Fruit fly (Drosophila melanogaster) whole organism, embryonic: ENCODE results near the gene ABCB7.

ENCODE experiments used
- CG10565 ChIP-seq: fragments of 200-800 bp; sonication (Bioruptor generic); optimal IDR thresholded peaks from 3 replicates; lab custom pipeline; 2016; ENCODE audit warnings: missing biosample characterization, mild to moderate bottlenecking, missing genetic modification characterization
- CG11085 ChIP-seq: fragments of 200-800 bp; sonication (Bioruptor generic); IDR thresholded peaks from 2 replicates; pipeline ENCODE4 v1.3.6; 2022; ENCODE audit warnings: missing biosample characterization, missing genetic modification characterization
- CG11093 ChIP-seq: fragments of 200-800 bp; sonication (Bioruptor generic); IDR thresholded peaks from 3 replicates; pipeline ENCODE4 v1.3.6; 2022; ENCODE audit warnings: missing biosample characterization, missing genetic modification characterization
- CG1233 ChIP-seq: fragments of 200-800 bp; sonication (Bioruptor generic); optimal IDR thresholded peaks from 4 replicates; lab custom pipeline; 2018; ENCODE audit warnings: missing biosample characterization, mild to moderate bottlenecking, missing genetic modification characterization
- CG15479 ChIP-seq: fragments of 200-800 bp; sonication (Bioruptor generic); optimal IDR thresholded peaks from 3 replicates; lab custom pipeline; 2019; ENCODE audit warnings: missing biosample characterization, mild to moderate bottlenecking, missing genetic modification characterization, moderate library complexity
- CG16815 ChIP-seq: fragments of 200-800 bp; sonication (Bioruptor generic); optimal IDR thresholded peaks from 3 replicates; lab custom pipeline; 2017; ENCODE audit warnings: missing biosample characterization, mild to moderate bottlenecking, missing genetic modification characterization
- CG17802 ChIP-seq: fragments of 200-800 bp; sonication (Bioruptor generic); optimal IDR thresholded peaks from 2 replicates; lab custom pipeline; 2018; ENCODE audit warnings: missing biosample characterization, mild to moderate bottlenecking, missing genetic modification characterization, moderate library complexity
- CG17829 ChIP-seq: fragments of 200-800 bp; optimal IDR thresholded peaks from 2 replicates; lab custom pipeline; 2019; ENCODE audit warnings: missing biosample characterization, mild to moderate bottlenecking, missing genetic modification characterization, moderate library complexity
- CG1832 ChIP-seq: fragments of 200-800 bp; sonication (Bioruptor generic); optimal IDR thresholded peaks from 2 replicates; lab custom pipeline; 2017; ENCODE audit warnings: missing biosample characterization, mild to moderate bottlenecking, missing genetic modification characterization, inconsistent platforms
- CG18599 ChIP-seq: fragments of 200-800 bp; sonication (Bioruptor generic); optimal IDR thresholded peaks from 3 replicates; lab custom pipeline; 2017; ENCODE audit warnings: missing biosample characterization, missing genetic modification characterization, mild to moderate bottlenecking, moderate library complexity, missing genetic modification reagents
- CG30020 ChIP-seq: fragments of 200-800 bp; optimal IDR thresholded peaks from 2 replicates; lab custom pipeline; 2019; ENCODE audit warnings: missing biosample characterization, mild to moderate bottlenecking, missing genetic modification characterization, moderate library complexity
- CG30431 ChIP-seq: fragments of 200-800 bp; sonication (Bioruptor generic); optimal IDR thresholded peaks from 2 replicates; lab custom pipeline; 2017; ENCODE audit warnings: missing biosample characterization, missing genetic modification characterization
- CG31365 ChIP-seq: fragments of 200-800 bp; sonication (Bioruptor generic); optimal IDR thresholded peaks from 2 replicates; lab custom pipeline; 2018; ENCODE audit warnings: missing biosample characterization, mild to moderate bottlenecking, missing genetic modification characterization
- CG4617 ChIP-seq: fragments of 200-800 bp; sonication (Bioruptor generic); optimal IDR thresholded peaks from 3 replicates; lab custom pipeline; 2016; ENCODE audit warnings: missing biosample characterization, missing genetic modification characterization, borderline replicate concordance
- CG4820 ChIP-seq: fragments of 200-800 bp; sonication (Bioruptor generic); optimal IDR thresholded peaks from 3 replicates; lab custom pipeline; 2016; ENCODE audit warnings: missing biosample characterization, missing genetic modification characterization
- CG5953 ChIP-seq: fragments of 200-800 bp; sonication (Bioruptor generic); IDR thresholded peaks from 2 replicates; pipeline ENCODE4 v1.3.6; 2022; ENCODE audit warnings: missing biosample characterization, missing genetic modification characterization
- CG7271 ChIP-seq: fragments of 200-800 bp; sonication (Bioruptor generic); optimal IDR thresholded peaks from 2 replicates; lab custom pipeline; 2018; ENCODE audit warnings: missing biosample characterization, mild to moderate bottlenecking, missing genetic modification characterization, moderate library complexity
- CG9437 ChIP-seq: fragments of 200-800 bp; sonication (Bioruptor generic); optimal IDR thresholded peaks from 2 replicates; lab custom pipeline; 2018; ENCODE audit warnings: missing biosample characterization, mild to moderate bottlenecking, missing genetic modification characterization
- CG9609 ChIP-seq: fragments of 200-800 bp; sonication (Bioruptor generic); optimal IDR thresholded peaks from 3 replicates; lab custom pipeline; 2016; ENCODE audit warnings: missing biosample characterization, missing genetic modification characterization
- CG9727 ChIP-seq: fragments of 200-800 bp; sonication (Bioruptor generic); optimal IDR thresholded peaks from 3 replicates; lab custom pipeline; 2017; ENCODE audit warnings: missing biosample characterization, mild to moderate bottlenecking, missing genetic modification characterization
- CTCF ChIP-seq: fragments of 200-800 bp; sonication (Bioruptor generic); optimal IDR thresholded peaks from 2 replicates; lab custom pipeline; 2017; ENCODE audit warnings: missing biosample characterization, mild to moderate bottlenecking, missing genetic modification characterization, moderate library complexity
- Dfd ChIP-seq, 2 experiments: fragments of >200 bp; optimal IDR thresholded peaks; 2 replicates each; lab custom pipeline; 2017; ENCODE audit warnings: missing biosample characterization in 2 of 2, missing genetic modification characterization in 2 of 2
- Ets65A ChIP-seq: fragments of 200-800 bp; sonication (Bioruptor generic); peaks from one replicate; lab custom pipeline; 2016; ENCODE audit warnings: missing biosample characterization, missing genetic modification characterization
- H15 ChIP-seq: fragments of 200-800 bp; sonication (Bioruptor generic); IDR thresholded peaks from 3 replicates; pipeline ENCODE4 v1.3.6; 2022; ENCODE audit warnings: missing biosample characterization, missing genetic modification characterization
- Hmr ChIP-seq: fragments of 200-800 bp; sonication (Bioruptor generic); optimal IDR thresholded peaks from 3 replicates; lab custom pipeline; 2017; ENCODE audit warnings: mild to moderate bottlenecking, missing biosample characterization, missing genetic modification reagents, missing genetic modification characterization
- Lpt ChIP-seq: fragments of >200 bp; optimal IDR thresholded peaks from 2 replicates; lab custom pipeline; 2018; ENCODE audit warnings: missing biosample characterization, missing genetic modification characterization
- Oaz ChIP-seq: fragments of 200-800 bp; sonication (Bioruptor generic); IDR thresholded peaks from 2 replicates; pipeline ENCODE4 v1.3.6; 2022; ENCODE audit warnings: missing biosample characterization, missing genetic modification characterization
- TFAM ChIP-seq: fragments of 200-800 bp; sonication (Bioruptor generic); optimal IDR thresholded peaks from 2 replicates; lab custom pipeline; 2017; ENCODE audit warnings: missing biosample characterization, missing genetic modification characterization, inconsistent platforms
- ap ChIP-seq: fragments of 200-800 bp; sonication (Bioruptor generic); IDR thresholded peaks from 2 replicates; pipeline ENCODE4 v1.3.6; 2022; ENCODE audit warnings: missing biosample characterization, missing genetic modification characterization
- ash1 ChIP-seq: fragments of 200-800 bp; sonication (Bioruptor generic); optimal IDR thresholded peaks from 2 replicates; lab custom pipeline; 2018; ENCODE audit warnings: missing biosample characterization, mild to moderate bottlenecking, missing genetic modification characterization
- chif ChIP-seq, 2 experiments: fragments of 200-800 bp; sonication (Bioruptor generic); optimal IDR thresholded peaks; 3 replicates each; lab custom pipeline; 2016; ENCODE audit warnings: missing biosample characterization in 2 of 2, missing genetic modification characterization in 2 of 2
- dimm ChIP-seq: fragments of 200-800 bp; sonication (Bioruptor generic); IDR thresholded peaks from 2 replicates; pipeline ENCODE4 v1.3.6; 2022; ENCODE audit warnings: missing biosample characterization, missing genetic modification characterization
- dpn ChIP-seq, 2 experiments: fragments of 200-800 bp; sonication (Bioruptor generic); optimal IDR thresholded peaks; 3 replicates each; lab custom pipeline; 2016; ENCODE audit warnings: missing biosample characterization in 2 of 2, missing genetic modification characterization in 2 of 2
- dysf ChIP-seq: fragments of 200-800 bp; sonication (Bioruptor generic); IDR thresholded peaks from 3 replicates; pipeline ENCODE4 v1.3.6; 2022; ENCODE audit warnings: missing biosample characterization, missing genetic modification characterization
- emc ChIP-seq: fragments of 200-800 bp; sonication (Bioruptor generic); optimal IDR thresholded peaks from 2 replicates; lab custom pipeline; 2016; ENCODE audit warnings: missing biosample characterization, missing genetic modification characterization
- en ChIP-seq: fragments of 200-800 bp; sonication (Bioruptor generic); optimal IDR thresholded peaks from 2 replicates; lab custom pipeline; 2016; ENCODE audit warnings: missing biosample characterization, missing genetic modification characterization
- esg ChIP-seq: fragments of 200-800 bp; sonication (Bioruptor generic); conservative IDR thresholded peaks from 2 replicates; pipeline ENCODE4 v1.3.6; 2022; ENCODE audit warnings: missing biosample characterization, missing genetic modification characterization
- eve ChIP-seq, 2 experiments: fragments of >200 bp; optimal IDR thresholded peaks; 2 replicates each; lab custom pipeline; 2017; ENCODE audit warnings: missing biosample characterization in 2 of 2, missing genetic modification characterization in 2 of 2
- grau ChIP-seq: fragments of 200-800 bp; optimal IDR thresholded peaks from 3 replicates; lab custom pipeline; 2019; ENCODE audit warnings: missing biosample characterization, mild to moderate bottlenecking, missing genetic modification characterization, moderate library complexity
- gsb-n ChIP-seq: fragments of 200-800 bp; sonication (Bioruptor generic); optimal IDR thresholded peaks from 3 replicates; lab custom pipeline; 2018; ENCODE audit warnings: missing biosample characterization, mild to moderate bottlenecking, missing genetic modification characterization
- gt ChIP-seq: fragments of 200-800 bp; sonication (Bioruptor generic); IDR thresholded peaks from 2 replicates; pipeline ENCODE4 v1.3.6; 2022; ENCODE audit warnings: missing biosample characterization, missing genetic modification characterization
- hb ChIP-seq: fragments of 200-800 bp; sonication (Bioruptor generic); IDR thresholded peaks from 3 replicates; pipeline ENCODE4 v1.3.6; 2022; ENCODE audit warnings: missing biosample characterization, missing genetic modification characterization; ENCODE audit not compliant: partially characterized antibody
- kay ChIP-seq: fragments of 200-800 bp; sonication (Bioruptor generic); optimal IDR thresholded peaks from 2 replicates; lab custom pipeline; 2016; ENCODE audit warnings: missing biosample characterization, missing genetic modification characterization
- run ChIP-seq: fragments of 200-800 bp; sonication (Bioruptor generic); optimal IDR thresholded peaks from 3 replicates; lab custom pipeline; 2018; ENCODE audit warnings: missing biosample characterization, mild to moderate bottlenecking, missing genetic modification characterization
- shn ChIP-seq: fragments of 200-800 bp; sonication (Bioruptor generic); optimal IDR thresholded peaks from 3 replicates; lab custom pipeline; 2016; ENCODE audit warnings: missing biosample characterization, missing genetic modification characterization
- sima ChIP-seq: fragments of 200-800 bp; sonication (Bioruptor generic); optimal IDR thresholded peaks from 2 replicates; lab custom pipeline; 2016; ENCODE audit warnings: missing biosample characterization, missing genetic modification characterization
- sna ChIP-seq: fragments of 200-800 bp; sonication (Bioruptor generic); IDR thresholded peaks from 2 replicates; pipeline ENCODE4 v1.3.6; 2022; ENCODE audit warnings: missing biosample characterization, missing genetic modification characterization; ENCODE audit not compliant: partially characterized antibody
- tap ChIP-seq: fragments of 200-800 bp; optimal IDR thresholded peaks from 3 replicates; lab custom pipeline; 2019; ENCODE audit warnings: missing biosample characterization, mild to moderate bottlenecking, missing genetic modification characterization, moderate library complexity
- tin ChIP-seq: fragments of 200-800 bp; sonication (Bioruptor generic); optimal IDR thresholded peaks from 3 replicates; lab custom pipeline; 2016; ENCODE audit warnings: missing biosample characterization, missing genetic modification characterization
- ttk ChIP-seq: fragments of 200-800 bp; sonication (Bioruptor generic); IDR thresholded peaks from 2 replicates; pipeline ENCODE4 v2.1.2; 2022; ENCODE audit warnings: missing biosample characterization, missing genetic modification characterization
- tup ChIP-seq: fragments of 200-800 bp; sonication (Bioruptor generic); optimal IDR thresholded peaks from 2 replicates; lab custom pipeline; 2016; ENCODE audit warnings: missing biosample characterization, mild to moderate bottlenecking, missing genetic modification characterization, moderate library complexity
- twi ChIP-seq: fragments of 200-800 bp; optimal IDR thresholded peaks from 2 replicates; lab custom pipeline; 2019; ENCODE audit warnings: missing biosample characterization, mild to moderate bottlenecking, missing genetic modification characterization, moderate library complexity

Gene ABCB7

DNA sequence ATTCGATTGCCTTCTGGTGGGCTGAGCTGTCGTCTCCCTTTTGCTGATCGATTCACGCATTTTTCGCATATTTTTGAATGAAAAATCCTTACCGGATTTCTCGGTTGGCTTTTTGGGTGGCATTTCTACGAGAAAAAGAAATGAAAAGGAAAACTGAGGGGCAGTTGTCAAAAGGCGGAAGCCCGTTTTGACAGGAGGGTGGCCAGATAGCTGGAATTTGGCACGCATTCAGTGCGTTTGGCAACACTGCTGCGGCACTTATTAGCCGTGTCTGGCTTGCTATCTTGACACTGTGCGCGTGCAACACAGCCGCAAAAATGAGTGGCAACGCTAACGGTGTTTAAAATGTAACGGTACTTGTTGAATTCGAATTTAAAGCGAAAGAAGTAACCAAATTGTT lies 50.3 kb downstream of the ABCB7 start, which contains the start of gene RpL23A (continued):
- TF ChIP-seq H15 (GFP tag; lab: Robert Waterston, UW): peak; percentile 92
- peak; percentile 81 for TF ChIP-seq CG31365
- no peak for TF ChIP-seq Dfd (GFP tag; optimal IDR thresholded peaks at IDR 0.05; lab: Kevin White, UChicago)
- no peak for TF ChIP-seq CG1832 (GFP tag; lab: Kevin White, UChicago)
- TF ChIP-seq CG7271 (tag; lab: Kevin White, UChicago): peak; percentile 95
- peak; percentile 81 for TF ChIP-seq CG11093 (GFP tag; lab: Robert Waterston, UW)
- TF ChIP-seq CG17829 (tag; lab: Kevin White, UChicago): peak; percentile 92
- TF ChIP-seq CG9609 (GFP tag; lab: Kevin White, UChicago): peak; percentile 98
- peak; percentile 65 for TF ChIP-seq CTCF (GFP tag; lab: Kevin White, UChicago)
- TF ChIP-seq Hmr (GFP tag; lab: Kevin White, UChicago): peak; percentile 99
- peak; percentile 85 for TF ChIP-seq ap (GFP tag; lab: Robert Waterston, UW)
- TF ChIP-seq run (tag; lab: Kevin White, UChicago): peak; percentile 70
- TF ChIP-seq CG9437 (GFP tag; lab: Kevin White, UChicago): peak; percentile 80
- TF ChIP-seq kay (GFP tag; lab: Kevin White, UChicago): peak; percentile 78
- TF ChIP-seq CG4617 (GFP tag; lab: Kevin White, UChicago): peak; percentile 93
- TF ChIP-seq TFAM (GFP tag; lab: Kevin White, UChicago): peak; percentile 83
- TF ChIP-seq dysf: peak; percentile 94
- peak; percentile 97 for TF ChIP-seq emc (GFP tag; lab: Kevin White, UChicago)
- TF ChIP-seq sna (GFP tag; lab: Robert Waterston, UW): peak; percentile 49; the same call in 1 of the 2 replicates
- peak; percentile 75 for TF ChIP-seq tap (tag; lab: Kevin White, UChicago)
- peak; percentile 92 for TF ChIP-seq gsb-n (tag; lab: Kevin White, UChicago)
- TF ChIP-seq dimm (GFP tag; lab: Robert Waterston, UW): peak; percentile 82
- TF ChIP-seq en: peak; percentile 93
- TF ChIP-seq hb (GFP tag; lab: Robert Waterston, UW): no peak
- peak; percentile 98 for TF ChIP-seq shn (GFP tag; lab: Kevin White, UChicago)
- TF ChIP-seq chif (GFP tag; optimal IDR thresholded peaks at IDR 0.05; lab: Kevin White, UChicago): peak; percentile 95 to 96
- TF ChIP-seq sima (GFP tag; lab: Kevin White, UChicago): peak; percentile 93
- peak; percentile 100 for TF ChIP-seq Ets65A
- TF ChIP-seq CG17802 (tag; lab: Kevin White, UChicago): peak; percentile 84
- peak; percentile 90 for TF ChIP-seq CG4820 (GFP tag; lab: Kevin White, UChicago)
- peak; percentile 88 for TF ChIP-seq CG16815 (GFP tag; lab: Kevin White, UChicago)
- peak; percentile 96 for TF ChIP-seq CG11085 (GFP tag; lab: Robert Waterston, UW)
- TF ChIP-seq tin (GFP tag; lab: Kevin White, UChicago): peak; percentile 93
- peak; percentile 80 for TF ChIP-seq twi
- no peak for TF ChIP-seq Lpt
- TF ChIP-seq CG1233 (GFP tag; lab: Kevin White, UChicago): peak; percentile 95
- TF ChIP-seq CG30431 (GFP tag; lab: Kevin White, UChicago): peak; percentile 95
- peak; percentile 88 for TF ChIP-seq grau (tag; lab: Kevin White, UChicago)
- TF ChIP-seq gt: peak; percentile 90
- peak; percentile 66 for TF ChIP-seq esg (GFP tag; lab: Robert Waterston, UW)
- TF ChIP-seq Oaz (GFP tag; lab: Robert Waterston, UW): peak; percentile 87
- TF ChIP-seq CG15479 (GFP tag; lab: Kevin White, UChicago): peak; percentile 42
- TF ChIP-seq ash1 (GFP tag; lab: Kevin White, UChicago): peak; percentile 98
- TF ChIP-seq dpn (GFP tag; optimal IDR thresholded peaks at IDR 0.05; lab: Kevin White, UChicago): peak; percentile 93 to 98
- no peak for TF ChIP-seq eve (GFP tag; optimal IDR thresholded peaks at IDR 0.05; lab: Kevin White, UChicago)
- peak; percentile 90 for TF ChIP-seq CG5953
- TF ChIP-seq CG9727 (GFP tag; lab: Kevin White, UChicago): peak; percentile 97
- TF ChIP-seq ttk: peak; percentile 94
- peak; percentile 82 for TF ChIP-seq CG30020 (tag; lab: Kevin White, UChicago)
- TF ChIP-seq CG10565 (GFP tag; lab: Kevin White, UChicago): peak; percentile 84
- peak; percentile 97 for TF ChIP-seq CG18599 (GFP tag; lab: Kevin White, UChicago)
- TF ChIP-seq tup (GFP tag; lab: Kevin White, UChicago): peak; percentile 85
